Worm (Caenorhabditis elegans): ENCODE data around the gene T02G5.14.
A peak's percentile ranks its signal among the peaks of the same experiment; 100 is the strongest.

The T02G5.14 gene

ce11 chrII:7054987-7055386, 29.1 kb upstream of the T02G5.14 start, which contains the start of gene ZK1127.3:
TSS of gene ZK1127.3 (plus strand) at chrII:7055287.
- TF ChIP-seq nhr-12 (tag; optimal IDR thresholded peaks at IDR 0.05) (no peak), elt-1 (tag; optimal IDR thresholded peaks at IDR 0.05) (no peak), C34F6.9 (tag; optimal IDR thresholded peaks at IDR 0.05) (no peak), ztf-4 (tag; optimal IDR thresholded peaks at IDR 0.05) (no peak), F13H6.1 (tag; optimal IDR thresholded peaks at IDR 0.05) (no peak), aly-2 (tag; optimal IDR thresholded peaks at IDR 0.05) (no peak), blmp-1 (tag; optimal IDR thresholded peaks at IDR 0.05; ENCODE audit: insufficient read depth) (no peak), alr-1 (tag; optimal IDR thresholded peaks at IDR 0.05) (no peak), ZK546.5 (tag; optimal IDR thresholded peaks at IDR 0.05) (no peak), ama-1 (optimal IDR thresholded peaks at IDR 0.05) (no peak), Y55F3AM.14 (GFP tag; optimal IDR thresholded peaks at IDR 0.05) (no peak), snpc-4 (tag; optimal IDR thresholded peaks at IDR 0.05) (no peak), fos-1 (tag; optimal IDR thresholded peaks at IDR 0.05) (no peak), gmeb-1 (tag; optimal IDR thresholded peaks at IDR 0.05) (no peak), unc-39 (tag; optimal IDR thresholded peaks at IDR 0.05) (no peak), unc-55 (GFP tag; optimal IDR thresholded peaks at IDR 0.05) (no peak)

DNA sequence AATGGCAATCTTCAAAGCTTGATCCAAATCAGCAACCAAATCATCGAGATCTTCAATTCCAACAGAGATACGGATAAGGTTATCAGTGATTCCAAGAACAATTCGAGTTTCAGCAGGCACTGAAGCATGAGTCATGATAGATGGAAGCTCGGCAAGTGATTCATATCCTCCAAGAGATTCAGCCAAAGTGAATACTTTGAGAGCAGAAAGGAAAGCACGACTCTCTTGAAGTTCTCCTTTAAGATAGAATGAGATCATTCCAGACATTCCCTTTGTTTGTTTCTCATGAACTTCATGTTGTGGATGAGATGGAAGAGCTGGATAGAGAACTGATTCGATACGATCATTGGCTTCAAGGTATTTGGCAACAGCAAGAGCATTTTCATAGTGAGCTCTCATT, 27.8 kb upstream of the T02G5.14 start:
- TF ChIP-seq sma-9 (GFP tag; optimal IDR thresholded peaks at IDR 0.05) (peak; percentile 2), sma-9 (tag; optimal IDR thresholded peaks at IDR 0.05) (no peak), F13H6.1 (tag; optimal IDR thresholded peaks at IDR 0.05) (no peak), ceh-16 (tag; optimal IDR thresholded peaks at IDR 0.05) (no peak), ztf-4 (tag; optimal IDR thresholded peaks at IDR 0.05) (no peak), C34F6.9 (tag; optimal IDR thresholded peaks at IDR 0.05) (no peak)

- TF ChIP-seq nhr-25 (tag; optimal IDR thresholded peaks at IDR 0.05) (peak; percentile 13), ceh-82 (tag; optimal IDR thresholded peaks at IDR 0.05) (no peak), ZK546.5 (tag; optimal IDR thresholded peaks at IDR 0.05) (no peak)
Measured at ce11 chrII:7057860-7058259, 26.3 kb upstream of the T02G5.14 start, which contains the start of gene cth-2. TSS of gene cth-2 (minus strand) at chrII:7057960.

DNA sequence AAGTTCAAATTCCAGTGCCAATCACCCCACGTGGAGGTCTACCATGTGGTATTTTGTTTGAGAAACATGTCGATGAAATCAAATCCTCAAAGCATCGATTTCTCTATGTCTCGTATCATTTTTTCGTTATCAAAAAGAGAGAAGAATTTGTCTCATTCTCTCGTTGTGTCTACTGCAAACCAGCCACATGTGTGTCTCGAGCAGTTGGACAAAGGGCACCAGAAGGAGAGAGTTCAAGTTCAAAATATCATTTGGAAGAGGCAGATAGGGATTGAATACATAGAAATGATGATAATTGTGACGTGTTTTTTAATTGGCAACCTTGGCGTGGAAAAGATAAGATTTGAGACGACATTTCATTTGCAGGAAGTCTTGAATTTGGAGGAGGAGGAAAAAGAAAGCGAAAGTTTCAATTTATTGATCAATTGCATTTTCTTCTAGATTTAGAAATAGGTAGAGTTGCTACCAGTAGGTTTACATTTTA, 24.8 kb upstream of the T02G5.14 start:
- TF ChIP-seq ztf-11 (tag; optimal IDR thresholded peaks at IDR 0.05) (no peak), elt-3 (tag; optimal IDR thresholded peaks at IDR 0.05) (no peak), nhr-6 (tag; optimal IDR thresholded peaks at IDR 0.05) (peak; percentile 73), mbf-1 (tag; optimal IDR thresholded peaks at IDR 0.05) (no peak), R02D3.7 (tag; optimal IDR thresholded peaks at IDR 0.05) (no peak), sma-9 (GFP tag; optimal IDR thresholded peaks at IDR 0.05) (peak; percentile 95), sma-9 (tag; optimal IDR thresholded peaks at IDR 0.05) (no peak), crh-2 (tag; optimal IDR thresholded peaks at IDR 0.05) (peak; percentile 85), nhr-11 (tag; optimal IDR thresholded peaks at IDR 0.05) (no peak), Y55F3AM.14 (GFP tag; optimal IDR thresholded peaks at IDR 0.05) (no peak), gmeb-1 (tag; optimal IDR thresholded peaks at IDR 0.05) (peak; percentile 38), aly-2 (tag; optimal IDR thresholded peaks at IDR 0.05) (no peak), egl-27 (tag; optimal IDR thresholded peaks at IDR 0.05) (peak; percentile 20), unc-55 (GFP tag; optimal IDR thresholded peaks at IDR 0.05) (no peak), dmd-4 (tag; optimal IDR thresholded peaks at IDR 0.05) (no peak), nhr-23 (tag; optimal IDR thresholded peaks at IDR 0.05) (no peak), sem-4 (tag; optimal IDR thresholded peaks at IDR 0.05) (no peak), blmp-1 (tag; optimal IDR thresholded peaks at IDR 0.05; ENCODE audit: insufficient read depth) (peak; percentile 79), skn-1 (tag; optimal IDR thresholded peaks at IDR 0.05) (peak; percentile 89), alr-1 (tag; optimal IDR thresholded peaks at IDR 0.05) (no peak), lin-13 (GFP tag; optimal IDR thresholded peaks at IDR 0.05) (peak; percentile 11), snpc-4 (tag; optimal IDR thresholded peaks at IDR 0.05) (no peak), lsy-2 (tag; optimal IDR thresholded peaks at IDR 0.05) (peak in 1 of 2 experiments; percentile 58), mab-5 (tag; optimal IDR thresholded peaks at IDR 0.05) (peak; percentile 3), nhr-10 (tag; optimal IDR thresholded peaks at IDR 0.05) (no peak), mdl-1 (tag; optimal IDR thresholded peaks at IDR 0.05) (peak in 1 of 2 experiments; percentile 48), peb-1 (tag; optimal IDR thresholded peaks at IDR 0.05) (no peak), nhr-12 (tag; optimal IDR thresholded peaks at IDR 0.05) (no peak), nhr-21 (tag; optimal IDR thresholded peaks at IDR 0.05) (peak; percentile 62), ceh-82 (tag; optimal IDR thresholded peaks at IDR 0.05) (no peak), nhr-25 (tag; optimal IDR thresholded peaks at IDR 0.05) (peak; percentile 48), lin-11 (tag; optimal IDR thresholded peaks at IDR 0.05) (no peak), unc-62 (GFP tag; optimal IDR thresholded peaks at IDR 0.05) (no peak), unc-39 (tag; optimal IDR thresholded peaks at IDR 0.05) (no peak), ama-1 (optimal IDR thresholded peaks at IDR 0.05) (no peak), lin-39 (tag; optimal IDR thresholded peaks at IDR 0.05) (no peak), ZK546.5 (tag; optimal IDR thresholded peaks at IDR 0.05) (no peak), ztf-1 (GFP tag; conservative IDR thresholded peaks at IDR 0.05) (no peak), fos-1 (tag; optimal IDR thresholded peaks at IDR 0.05) (peak; percentile 83), zag-1 (tag; optimal IDR thresholded peaks at IDR 0.05) (no peak), C34F6.9 (tag; optimal IDR thresholded peaks at IDR 0.05) (no peak), ztf-4 (tag; optimal IDR thresholded peaks at IDR 0.05) (peak; percentile 36), F13H6.1 (tag; optimal IDR thresholded peaks at IDR 0.05) (peak; percentile 72), ceh-16 (tag; optimal IDR thresholded peaks at IDR 0.05) (no peak)

Measured in whole organism, L2 larva.